Fruit fly (Drosophila melanogaster) whole organism, wandering third instar larva: ENCODE data around the gene PolQ.
A peak's percentile ranks its signal among the peaks of the same experiment; 100 is the strongest.

Experiments
- Abd-B ChIP-seq: fragments of >200 bp; optimal IDR thresholded peaks from 2 replicates; lab custom pipeline; 2017; ENCODE audit warnings: missing biosample characterization, missing genetic modification characterization
- CG9705 ChIP-seq: fragments of 200-800 bp; sonication (Bioruptor generic); optimal IDR thresholded peaks from 2 replicates; lab custom pipeline; 2018; ENCODE audit warnings: missing biosample characterization, mild to moderate bottlenecking, missing genetic modification characterization
- CrebA ChIP-seq: fragments of 200-800 bp; sonication (Bioruptor generic); optimal IDR thresholded peaks from 2 replicates; lab custom pipeline; 2016; ENCODE audit warnings: missing biosample characterization, mild to moderate bottlenecking, missing genetic modification characterization, borderline replicate concordance
- Dfd ChIP-seq: fragments of >200 bp; optimal IDR thresholded peaks from 2 replicates; lab custom pipeline; 2017; ENCODE audit warnings: missing biosample characterization, missing genetic modification characterization
- Dif ChIP-seq: fragments of 200-275, 200-300 bp; sonication (Bioruptor generic); optimal IDR thresholded peaks from 2 replicates; lab custom pipeline; 2018; ENCODE audit warnings: missing biosample characterization, missing genetic modification characterization; ENCODE audit not compliant: partially characterized antibody
- GATAd ChIP-seq: sonication (Bioruptor generic); optimal IDR thresholded peaks from 2 replicates; lab custom pipeline; 2016; ENCODE audit warnings: missing biosample characterization, missing genetic modification characterization
- HLH106 ChIP-seq: fragments of 200-800 bp; optimal IDR thresholded peaks from 3 replicates; lab custom pipeline; 2019; ENCODE audit warnings: missing biosample characterization, mild to moderate bottlenecking, missing genetic modification characterization, moderate library complexity
- Hr78 ChIP-seq: fragments of >200 bp; optimal IDR thresholded peaks from 2 replicates; lab custom pipeline; 2017; ENCODE audit warnings: missing biosample characterization, missing genetic modification characterization
- Hr83 ChIP-seq: fragments of 200-300 bp; sonication (Bioruptor generic); optimal IDR thresholded peaks from 2 replicates; lab custom pipeline; 2016; ENCODE audit warnings: missing biosample characterization, mild to moderate bottlenecking, missing genetic modification characterization, moderate library complexity; ENCODE audit not compliant: poor library complexity, severe bottlenecking
- Jra ChIP-seq: sonication (Bioruptor generic); optimal IDR thresholded peaks from 2 replicates; lab custom pipeline; 2016; ENCODE audit warnings: missing biosample characterization, missing genetic modification characterization
- Mio ChIP-seq: sonication (Bioruptor generic); optimal IDR thresholded peaks from 2 replicates; lab custom pipeline; 2016; ENCODE audit warnings: missing biosample characterization, missing genetic modification characterization
- Myc ChIP-seq: fragments of >200 bp; optimal IDR thresholded peaks from 2 replicates; lab custom pipeline; 2017
- N ChIP-seq: fragments of >200 bp; optimal IDR thresholded peaks from 2 replicates; lab custom pipeline; 2018; ENCODE audit warnings: missing biosample characterization, missing external identifiers, missing genetic modification characterization
- Rel ChIP-seq, 2 experiments: fragments of 200-800 bp; sonication (Bioruptor generic) in 1 of 2; optimal IDR thresholded peaks; 2 replicates in 1 of 2; 3 replicates in 1 of 2; lab custom pipeline; 2016 to 2019; ENCODE audit warnings: mild to moderate bottlenecking in 2 of 2, missing biosample characterization in 2 of 2, missing genetic modification characterization in 2 of 2, moderate library complexity in 1 of 2
- Sp1 ChIP-seq: fragments of 200-800 bp; sonication (Bioruptor generic); optimal IDR thresholded peaks from 3 replicates; lab custom pipeline; 2019; ENCODE audit warnings: missing biosample characterization, mild to moderate bottlenecking, missing genetic modification characterization, moderate library complexity
- Vsx2 ChIP-seq: fragments of 200-300, 225-300 bp; sonication (Bioruptor generic); optimal IDR thresholded peaks from 2 replicates; lab custom pipeline; 2018; ENCODE audit warnings: missing biosample characterization, missing genetic modification characterization; ENCODE audit not compliant: partially characterized antibody
- br ChIP-seq: fragments of 200-800 bp; sonication (Bioruptor generic); optimal IDR thresholded peaks from 2 replicates; lab custom pipeline; 2016; ENCODE audit warnings: missing biosample characterization, missing genetic modification characterization
- brk ChIP-seq: fragments of 200-800 bp; sonication (Bioruptor generic); optimal IDR thresholded peaks from 2 replicates; lab custom pipeline; 2016; ENCODE audit warnings: missing biosample characterization, mild to moderate bottlenecking, missing genetic modification characterization
- dmrt93B ChIP-seq: fragments of 200-800 bp; sonication (Bioruptor generic); optimal IDR thresholded peaks from 2 replicates; lab custom pipeline; 2018; ENCODE audit warnings: missing biosample characterization, mild to moderate bottlenecking, missing genetic modification characterization
- ey ChIP-seq: fragments of 200-800 bp; sonication (Bioruptor generic); optimal IDR thresholded peaks from 2 replicates; lab custom pipeline; 2016; ENCODE audit warnings: missing biosample characterization, missing genetic modification characterization
- fru ChIP-seq: fragments of 200-800 bp; sonication (Bioruptor generic); optimal IDR thresholded peaks from 3 replicates; lab custom pipeline; 2016; ENCODE audit warnings: missing biosample characterization, mild to moderate bottlenecking, missing genetic modification characterization
- h ChIP-seq: fragments of 200-800 bp; sonication (Bioruptor generic); optimal IDR thresholded peaks from 3 replicates; lab custom pipeline; 2016; ENCODE audit warnings: missing biosample characterization, mild to moderate bottlenecking, missing genetic modification characterization
- jim ChIP-seq: fragments of 175-275, 200-325 bp; sonication (Bioruptor generic); optimal IDR thresholded peaks from 2 replicates; lab custom pipeline; 2016; ENCODE audit warnings: missing biosample characterization, mild to moderate bottlenecking, missing genetic modification characterization
- lola ChIP-seq: fragments of >200 bp; optimal IDR thresholded peaks from 2 replicates; lab custom pipeline; 2017; ENCODE audit warnings: missing biosample characterization, missing genetic modification characterization
- psq ChIP-seq: fragments of 200-800 bp; sonication (Bioruptor generic); optimal IDR thresholded peaks from 3 replicates; lab custom pipeline; 2017; ENCODE audit warnings: missing biosample characterization, mild to moderate bottlenecking, missing genetic modification characterization, moderate library complexity
- rgr ChIP-seq: fragments of 200-800 bp; sonication (Bioruptor generic); optimal IDR thresholded peaks from 3 replicates; lab custom pipeline; 2016; ENCODE audit warnings: missing biosample characterization, mild to moderate bottlenecking, missing genetic modification characterization
- tai ChIP-seq: sonication (Bioruptor generic); optimal IDR thresholded peaks from 2 replicates; lab custom pipeline; 2016; ENCODE audit warnings: missing biosample characterization, missing genetic modification characterization
- woc ChIP-seq: sonication (Bioruptor generic); optimal IDR thresholded peaks from 2 replicates; lab custom pipeline; 2016; ENCODE audit warnings: missing biosample characterization, mild to moderate bottlenecking, missing genetic modification characterization

Gene PolQ

DNA sequence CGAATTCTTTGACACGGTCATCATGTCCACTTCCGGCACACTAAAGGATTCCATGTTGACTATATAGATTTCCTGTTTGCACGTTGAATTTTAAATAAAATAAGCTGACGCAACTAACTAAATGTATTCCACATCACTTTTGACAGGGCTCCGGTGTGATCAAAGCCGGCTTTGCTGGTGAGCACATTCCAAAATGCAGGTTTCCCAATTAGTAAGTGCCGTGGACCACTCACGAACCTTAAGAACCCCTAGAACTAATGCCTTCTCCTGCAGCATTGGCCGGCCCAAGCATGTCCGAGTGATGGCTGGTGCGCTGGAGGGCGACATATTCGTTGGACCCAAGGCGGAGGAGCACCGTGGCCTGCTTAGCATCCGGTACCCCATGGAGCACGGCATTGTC is 19.6 kb downstream of the PolQ start, which contains the start of gene CG31347:
TSS of gene CG31347 (minus strand) at position 101 of the 400 bp plus-strand sequence.
- no peak for TF ChIP-seq fru (GFP tag; lab: Kevin White, UChicago)
- TF ChIP-seq Jra (GFP tag; lab: Kevin White, UChicago), result no peak
- no peak for TF ChIP-seq rgr
- no peak for TF ChIP-seq Myc
- no peak for TF ChIP-seq lola
- TF ChIP-seq N, result no peak
- no peak for TF ChIP-seq brk

DNA sequence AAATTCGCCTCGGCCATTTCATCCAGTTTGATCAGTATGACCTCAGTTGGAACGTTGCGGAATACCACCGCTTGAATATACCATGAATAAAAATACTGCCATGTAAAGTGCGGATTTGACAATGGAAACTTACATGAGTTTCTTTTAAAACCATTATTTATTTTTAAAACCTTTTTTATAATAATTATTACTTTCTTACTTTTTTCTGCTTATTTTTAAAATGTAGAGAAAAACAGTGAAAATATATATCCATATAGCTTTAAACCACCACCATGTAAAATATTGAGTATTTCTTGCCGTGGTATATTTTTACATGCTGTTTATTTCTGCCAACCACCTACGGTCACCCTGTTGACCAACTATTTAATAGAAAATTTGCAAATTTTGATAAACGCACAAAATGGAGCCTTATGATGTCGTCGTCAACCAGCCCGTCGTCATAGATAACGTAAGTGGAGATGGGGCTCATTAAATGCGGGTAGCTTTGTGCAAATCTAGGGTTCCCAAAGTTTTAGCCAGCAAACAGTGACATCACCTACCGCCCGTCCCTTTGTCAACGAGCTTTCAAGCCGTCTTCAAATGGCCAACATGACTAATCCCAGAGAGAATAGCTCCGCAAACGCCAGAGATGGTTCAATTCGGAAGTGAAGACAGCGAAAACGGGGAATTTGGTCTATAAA is 20.5 kb downstream of the PolQ start, which contains the start of gene Arp1:
TSS of gene Arp1 (plus strand) at position 322 of the 680 bp plus-strand sequence.
- TF ChIP-seq lola (no peak), Hr83 (GFP tag; lab: Kevin White, UChicago) (no peak), CG9705 (GFP tag; lab: Kevin White, UChicago) (no peak), Rel (GFP tag; optimal IDR thresholded peaks at IDR 0.05; lab: Kevin White, UChicago) (no peak), Rel (tag; optimal IDR thresholded peaks at IDR 0.05; lab: Kevin White, UChicago) (peak; percentile 50), jim (GFP tag; lab: Kevin White, UChicago) (no peak), rgr (no peak), Dfd (GFP tag; lab: Kevin White, UChicago) (no peak)

DNA sequence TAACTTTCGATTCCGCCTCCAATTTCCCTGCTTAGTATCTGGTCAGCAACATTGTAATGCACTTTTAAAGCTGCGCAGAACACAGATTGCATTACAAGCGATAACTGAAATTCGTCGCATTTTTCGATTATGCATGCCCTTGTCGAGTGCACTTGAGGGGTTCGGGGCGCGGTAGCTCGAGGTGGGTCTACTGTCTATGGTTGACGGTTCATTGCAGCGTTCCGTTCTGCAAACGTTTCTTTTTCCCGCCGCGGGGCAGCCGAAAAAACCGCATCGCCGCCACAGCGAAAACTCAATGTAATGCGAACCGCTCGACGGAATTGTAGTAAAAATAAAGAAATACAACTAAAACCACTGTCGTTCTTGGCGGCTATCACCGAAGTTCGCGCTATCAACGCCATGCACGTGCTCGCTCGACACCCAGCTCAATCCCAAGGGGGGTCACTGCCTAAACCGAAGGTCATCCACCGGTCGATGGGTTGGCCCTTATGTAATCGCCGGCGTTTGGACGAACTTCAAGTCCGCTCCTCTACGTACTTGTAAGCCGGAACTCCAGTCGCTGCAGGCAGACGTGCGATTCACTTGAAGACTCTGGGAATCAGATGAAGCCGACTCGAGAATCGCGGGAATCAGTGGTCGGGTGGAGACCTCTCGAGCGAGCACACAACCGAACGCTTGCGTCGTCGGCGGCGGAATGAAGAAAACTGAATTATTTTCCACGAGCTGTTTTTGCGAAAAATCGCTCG is 23.3 kb downstream of the PolQ start, which contains the start of gene kar:
TSS of gene kar (minus strand) at position 696 of the 746 bp plus-strand sequence.
- TF ChIP-seq Abd-B (GFP tag; lab: Kevin White, UChicago) (no peak), Dif (GFP tag; lab: Kevin White, UChicago) (no peak), psq (no peak)

DNA sequence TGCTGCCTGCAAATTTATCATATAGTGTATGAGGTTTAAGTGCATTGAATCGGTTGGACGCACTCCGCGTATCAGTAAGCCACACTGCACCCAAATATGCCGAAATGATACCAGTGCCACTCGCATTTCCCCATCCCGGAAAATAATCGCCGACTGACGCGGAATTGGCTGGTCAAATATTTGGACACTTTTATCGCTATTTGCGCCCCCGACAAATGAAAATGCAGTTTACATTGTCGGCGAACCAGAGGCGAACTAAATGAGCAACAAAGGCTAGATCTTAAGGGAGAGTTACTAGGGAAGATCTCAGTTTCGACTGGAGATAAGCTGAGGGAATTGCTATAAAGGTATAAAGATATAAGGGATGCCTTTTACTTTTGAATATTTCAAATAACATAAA is 24.0 kb downstream of the PolQ start:
- TF ChIP-seq Sp1 (GFP tag; lab: Kevin White, UChicago) (no peak), Rel (GFP tag; optimal IDR thresholded peaks at IDR 0.05; lab: Kevin White, UChicago) (no peak), Rel (tag; optimal IDR thresholded peaks at IDR 0.05; lab: Kevin White, UChicago) (no peak), CrebA (GFP tag; lab: Kevin White, UChicago) (no peak), Vsx2 (GFP tag; lab: Kevin White, UChicago) (no peak), dmrt93B (GFP tag; lab: Kevin White, UChicago) (no peak), Dfd (GFP tag; lab: Kevin White, UChicago) (no peak), br (GFP tag; lab: Kevin White, UChicago) (no peak), rgr (no peak), HLH106 (tag; lab: Kevin White, UChicago) (no peak), fru (GFP tag; lab: Kevin White, UChicago) (no peak), tai (GFP tag; lab: Kevin White, UChicago) (no peak), psq (no peak), lola (no peak), GATAd (GFP tag; lab: Kevin White, UChicago) (no peak), Mio (GFP tag; lab: Kevin White, UChicago) (no peak)

- TF ChIP-seq psq (no peak), Rel (GFP tag; optimal IDR thresholded peaks at IDR 0.05; lab: Kevin White, UChicago) (no peak), Rel (tag; optimal IDR thresholded peaks at IDR 0.05; lab: Kevin White, UChicago) (no peak), h (GFP tag; lab: Kevin White, UChicago) (no peak), Jra (GFP tag; lab: Kevin White, UChicago) (no peak), Hr78 (GFP tag; lab: Kevin White, UChicago) (no peak), ey (no peak), Myc (no peak), Mio (GFP tag; lab: Kevin White, UChicago) (no peak), CG9705 (GFP tag; lab: Kevin White, UChicago) (no peak), CrebA (GFP tag; lab: Kevin White, UChicago) (no peak), br (GFP tag; lab: Kevin White, UChicago) (no peak), dmrt93B (GFP tag; lab: Kevin White, UChicago) (no peak), rgr (no peak), woc (GFP tag; lab: Kevin White, UChicago) (no peak)
These were observed 26.8 kb downstream of the PolQ start for dm6 chr3R:12685290-12685689.
